Worm (Caenorhabditis elegans): ENCODE results near the gene gfm-1.
A peak's percentile ranks its signal among the peaks of the same experiment; 100 is the strongest.

The gfm-1 gene

ce11 chrII:13085951-13086350 is 31.3 kb upstream of the gfm-1 start:
- no peak for TF ChIP-seq efl-1 (optimal IDR thresholded peaks at IDR 0.05)
- peak in 1 of 2 experiments; percentile 54 for TF ChIP-seq efl-1 (GFP tag; optimal IDR thresholded peaks at IDR 0.05 in 1 of 2)
- no peak for TF ChIP-seq snu-23 (GFP tag; optimal IDR thresholded peaks at IDR 0.05)

- no peak for TF ChIP-seq isw-1 (GFP tag; IDR thresholded peaks at IDR 0.05)
- TF ChIP-seq egl-13 (tag; optimal IDR thresholded peaks at IDR 0.05): no peak
- TF ChIP-seq pax-3 (tag; optimal IDR thresholded peaks at IDR 0.05): no peak
- TF ChIP-seq sup-37 (GFP tag; optimal IDR thresholded peaks at IDR 0.05): no peak
- no peak for TF ChIP-seq tbx-2 (tag; optimal IDR thresholded peaks at IDR 0.05)
- no peak for TF ChIP-seq swsn-7 (tag; optimal IDR thresholded peaks at IDR 0.05)
- no peak for TF ChIP-seq unc-98 (GFP tag; IDR thresholded peaks at IDR 0.05)
- no peak for TF ChIP-seq fkh-8 (tag; optimal IDR thresholded peaks at IDR 0.05)
- TF ChIP-seq nhr-28 (tag; optimal IDR thresholded peaks at IDR 0.05): no peak
- no peak for TF ChIP-seq snpc-4 (tag; optimal IDR thresholded peaks at IDR 0.05)
- TF ChIP-seq unc-62 (GFP tag; optimal IDR thresholded peaks at IDR 0.05): no peak
- no peak for TF ChIP-seq lsy-2 (tag; optimal IDR thresholded peaks at IDR 0.05)
- TF ChIP-seq jun-1 (tag; optimal IDR thresholded peaks at IDR 0.05): no peak
- TF ChIP-seq ceh-90 (tag; optimal IDR thresholded peaks at IDR 0.05): no peak
- TF ChIP-seq nhr-85 (tag): no peak
- no peak for TF ChIP-seq skn-1 (tag; optimal IDR thresholded peaks at IDR 0.05)
- TF ChIP-seq mef-2 (tag; optimal IDR thresholded peaks at IDR 0.05): no peak
- no peak for TF ChIP-seq ceh-63 (GFP tag; optimal IDR thresholded peaks at IDR 0.05)
- no peak for TF ChIP-seq xbp-1 (tag; optimal IDR thresholded peaks at IDR 0.05)
- TF ChIP-seq dpl-1 (GFP tag; optimal IDR thresholded peaks at IDR 0.05): no peak
Observed at ce11 chrII:13091123-13091522, 26.2 kb upstream of the gfm-1 start, which contains the start of gene Y81G3A.4. Gene Y81G3A.4 (plus strand): TSS chrII:13091423.

ce11 chrII:13091857-13092256 is 25.4 kb upstream of the gfm-1 start:
- TF ChIP-seq lin-39 (tag; optimal IDR thresholded peaks at IDR 0.05) (no peak), lin-35 (GFP tag; optimal IDR thresholded peaks at IDR 0.05) (no peak), sox-4 (tag; optimal IDR thresholded peaks at IDR 0.05) (no peak), nhr-77 (tag; optimal IDR thresholded peaks at IDR 0.05) (no peak), mep-1 (tag; optimal IDR thresholded peaks at IDR 0.05) (no peak), C16A3.4 (tag; optimal IDR thresholded peaks at IDR 0.05) (no peak), swsn-7 (tag; optimal IDR thresholded peaks at IDR 0.05) (no peak), mef-2 (tag; optimal IDR thresholded peaks at IDR 0.05) (no peak), vab-15 (tag; optimal IDR thresholded peaks at IDR 0.05) (no peak), ets-5 (GFP tag; IDR thresholded peaks at IDR 0.05) (no peak), unc-30 (tag; optimal IDR thresholded peaks at IDR 0.05) (no peak), irx-1 (tag; optimal IDR thresholded peaks at IDR 0.05) (no peak), egl-27 (tag; optimal IDR thresholded peaks at IDR 0.05) (no peak), nhr-76 (tag; optimal IDR thresholded peaks at IDR 0.05) (no peak), pag-3 (tag; optimal IDR thresholded peaks at IDR 0.05; ENCODE audit: borderline replicate concordance, insufficient read depth) (no peak), hlh-17 (GFP tag; optimal IDR thresholded peaks at IDR 0.05; ENCODE audit: borderline replicate concordance) (no peak), aly-2 (tag; optimal IDR thresholded peaks at IDR 0.05) (no peak), skn-1 (tag; optimal IDR thresholded peaks at IDR 0.05) (no peak), nhr-90 (tag; optimal IDR thresholded peaks at IDR 0.05; ENCODE audit: poor library complexity) (no peak), unc-62 (GFP tag; optimal IDR thresholded peaks at IDR 0.05) (no peak)

ce11 chrII:13096345-13096744 is 20.9 kb upstream of the gfm-1 start:
- no peak for TF ChIP-seq nhr-76 (tag; optimal IDR thresholded peaks at IDR 0.05)
- TF ChIP-seq hpl-2 (GFP tag; optimal IDR thresholded peaks at IDR 0.05): no peak
- TF ChIP-seq nhr-85 (tag): peak; percentile 9
- TF ChIP-seq nhr-28 (tag; optimal IDR thresholded peaks at IDR 0.05): no peak
- TF ChIP-seq C34B4.2 (tag; optimal IDR thresholded peaks at IDR 0.05): no peak
- TF ChIP-seq efl-1 (optimal IDR thresholded peaks at IDR 0.05): no peak
- peak in 1 of 2 experiments; percentile 85 for TF ChIP-seq efl-1 (GFP tag; optimal IDR thresholded peaks at IDR 0.05 in 1 of 2)
- TF ChIP-seq efl-3 (GFP tag; optimal IDR thresholded peaks at IDR 0.05): no peak
